Fruit fly (Drosophila melanogaster): Measurements from ENCODE around the gene Zw10.

The Zw10 gene

dm6 chrX:2608470-2609157, 4.6 kb downstream of the Zw10 start, which contains the start of gene Smyd3 (continued):
- TF ChIP-seq CG16813 (GFP tag; IDR thresholded peaks at IDR 0.05; ENCODE audit: partially characterized antibody): no peak
- peak; percentile 87 for TF ChIP-seq Aef1 (GFP tag; IDR thresholded peaks at IDR 0.05)
- TF ChIP-seq dmrt11E (tag; optimal IDR thresholded peaks at IDR 0.05): peak; percentile 58
- peak; percentile 40 for TF ChIP-seq Spps (tag; optimal IDR thresholded peaks at IDR 0.05)
- TF ChIP-seq psq (GFP tag; optimal IDR thresholded peaks at IDR 0.05): peak; percentile 36
- TF ChIP-seq chn (GFP tag; optimal IDR thresholded peaks at IDR 0.05): peak; percentile 76
- peak; percentile 83 for TF ChIP-seq CG6689 (GFP tag; IDR thresholded peaks at IDR 0.05)
- no peak for TF ChIP-seq yki (optimal IDR thresholded peaks at IDR 0.05)
- peak in 1 of 2 experiments; percentile 74 for TF ChIP-seq chif (GFP tag; optimal IDR thresholded peaks at IDR 0.05)
- peak; percentile 52 for TF ChIP-seq CG31224 (GFP tag; IDR thresholded peaks at IDR 0.05)
- peak; percentile 88 for TF ChIP-seq CG9932 (GFP tag; IDR thresholded peaks at IDR 0.05)
- no peak for TF ChIP-seq knrl (GFP tag; IDR thresholded peaks at IDR 0.05; ENCODE audit: partially characterized antibody)
- TF ChIP-seq CG2202 (tag; optimal IDR thresholded peaks at IDR 0.05): peak; percentile 25
- peak; percentile 17 for TF ChIP-seq stwl (tag; optimal IDR thresholded peaks at IDR 0.05)
- peak; percentile 70 for TF ChIP-seq CHES-1-like (GFP tag; optimal IDR thresholded peaks at IDR 0.05)
- peak; percentile 67 for TF ChIP-seq CG12744 (GFP tag; optimal IDR thresholded peaks at IDR 0.05)
- no peak for TF ChIP-seq CG10274 (GFP tag; optimal IDR thresholded peaks at IDR 0.05)
- TF ChIP-seq NC2α (GFP tag; optimal IDR thresholded peaks at IDR 0.05): peak; percentile 22
- peak; percentile 53 for TF ChIP-seq CG9215 (GFP tag; IDR thresholded peaks at IDR 0.05)
- peak; percentile 88 for TF ChIP-seq vvl (GFP tag; IDR thresholded peaks at IDR 0.05)
- TF ChIP-seq wek (GFP tag; optimal IDR thresholded peaks at IDR 0.05): peak; percentile 20
- peak; percentile 42 for TF ChIP-seq CG2116 (GFP tag; optimal IDR thresholded peaks at IDR 0.05)
- peak; percentile 75 for TF ChIP-seq NfI (GFP tag; optimal IDR thresholded peaks at IDR 0.05)
- TF ChIP-seq CG6272 (GFP tag; IDR thresholded peaks at IDR 0.05): peak; percentile 75
- peak; percentile 62; the same call in 1 of the 2 replicates for TF ChIP-seq bowl (GFP tag; IDR thresholded peaks at IDR 0.05)
- peak; percentile 62 to 79 for TF ChIP-seq Pdp1 (GFP tag; optimal IDR thresholded peaks at IDR 0.05)
- peak; percentile 58 for TF ChIP-seq CG18764 (GFP tag; optimal IDR thresholded peaks at IDR 0.05)
- peak; percentile 80 for TF ChIP-seq unpg (GFP tag; optimal IDR thresholded peaks at IDR 0.05)
- peak; percentile 58 for TF ChIP-seq CG7987 (GFP tag; optimal IDR thresholded peaks at IDR 0.05)
- TF ChIP-seq wdn (GFP tag; IDR thresholded peaks at IDR 0.05): peak; percentile 72
- TF ChIP-seq crp (GFP tag; optimal IDR thresholded peaks at IDR 0.05): peak in 1 of 2 experiments; percentile 34
- TF ChIP-seq CG10979 (tag; optimal IDR thresholded peaks at IDR 0.05): peak; percentile 65
- peak; percentile 67; the same call in 1 of the 3 replicates for TF ChIP-seq CG6175 (GFP tag; IDR thresholded peaks at IDR 0.05)
- peak; percentile 53; the same call in 1 of the 2 replicates for TF ChIP-seq seq (GFP tag; IDR thresholded peaks at IDR 0.05)
- TF ChIP-seq CG17359 (tag; optimal IDR thresholded peaks at IDR 0.05): peak; percentile 76
- TF ChIP-seq oc (tag; optimal IDR thresholded peaks at IDR 0.05): peak; percentile 15
- peak; percentile 29 for TF ChIP-seq nerfin-1 (tag; optimal IDR thresholded peaks at IDR 0.05)
- TF ChIP-seq p53 (GFP tag; optimal IDR thresholded peaks at IDR 0.05): peak; percentile 47
- no peak for TF ChIP-seq caup (GFP tag; optimal IDR thresholded peaks at IDR 0.05; ENCODE audit: severe bottlenecking)
- peak; percentile 21 for TF ChIP-seq CG30020 (tag; optimal IDR thresholded peaks at IDR 0.05)
- TF ChIP-seq bab2 (GFP tag; optimal IDR thresholded peaks at IDR 0.05): peak; percentile 73
- peak; percentile 90 for TF ChIP-seq CG2120 (GFP tag; optimal IDR thresholded peaks at IDR 0.05)
- TF ChIP-seq ems (GFP tag; optimal IDR thresholded peaks at IDR 0.05): peak; percentile 78
- TF ChIP-seq Side (GFP tag; optimal IDR thresholded peaks at IDR 0.05): peak; percentile 62
- TF ChIP-seq ab (GFP tag; optimal IDR thresholded peaks at IDR 0.05): peak; percentile 59
- peak; percentile 60 for TF ChIP-seq Ssrp (tag; optimal IDR thresholded peaks at IDR 0.05)
- peak; percentile 82 for TF ChIP-seq lmd (GFP tag; IDR thresholded peaks at IDR 0.05)
- TF ChIP-seq MBD-R2 (GFP tag; IDR thresholded peaks at IDR 0.05): peak; percentile 90
- peak; percentile 60 for TF ChIP-seq ssp (GFP tag; IDR thresholded peaks at IDR 0.05)
